Worm (Caenorhabditis elegans) whole organism, L2 larva: Measurements from ENCODE around the gene T10G3.3.
A peak's percentile ranks its signal among the peaks of the same experiment; 100 is the strongest.

ENCODE experiments used
- C34F6.9 ChIP-seq: fragments of 150-350 bp; optimal IDR thresholded peaks from 2 replicates; lab custom pipeline; 2014; ENCODE audit warnings: missing biosample characterization, missing genetic modification characterization
- F13H6.1 ChIP-seq: sonication (generic microtip); optimal IDR thresholded peaks from 2 replicates; lab custom pipeline; 2016; ENCODE audit warnings: missing genetic modification characterization, missing compliant biosample characterization
- Y55F3AM.14 ChIP-seq: fragments of 200-800 bp; sonication (Bioruptor generic); optimal IDR thresholded peaks from 2 replicates; lab custom pipeline; 2018; ENCODE audit warnings: mild to moderate bottlenecking, missing genetic modification characterization, missing compliant biosample characterization
- ZK546.5 ChIP-seq: sonication (generic microtip); optimal IDR thresholded peaks from 2 replicates; lab custom pipeline; 2017; ENCODE audit warnings: missing biosample characterization, missing genetic modification characterization
- alr-1 ChIP-seq: fragments of 150-350 bp; optimal IDR thresholded peaks from 2 replicates; lab custom pipeline; 2014; ENCODE audit warnings: missing biosample characterization, missing genetic modification characterization
- aly-2 ChIP-seq: fragments of 150-350 bp; optimal IDR thresholded peaks from 2 replicates; lab custom pipeline; 2014; ENCODE audit warnings: missing biosample characterization, missing genetic modification characterization
- ama-1 ChIP-seq: fragments of 150-350 bp; optimal IDR thresholded peaks from 2 replicates; lab custom pipeline; 2018; ENCODE audit warnings: inconsistent platforms
- blmp-1 ChIP-seq: sonication (generic microtip); optimal IDR thresholded peaks from 2 replicates; lab custom pipeline; 2017; ENCODE audit warnings: missing genetic modification characterization, mild to moderate bottlenecking, missing compliant biosample characterization, antibody characterized with exemption, moderate library complexity; ENCODE audit not compliant: insufficient read depth
- ceh-82 ChIP-seq: fragments of 150-350 bp; optimal IDR thresholded peaks from 2 replicates; lab custom pipeline; 2014; ENCODE audit warnings: missing biosample characterization, missing genetic modification characterization
- crh-2 ChIP-seq: sonication (generic microtip); optimal IDR thresholded peaks from 2 replicates; lab custom pipeline; 2017; ENCODE audit warnings: missing biosample characterization, missing genetic modification characterization
- dmd-4 ChIP-seq: sonication (generic microtip); optimal IDR thresholded peaks from 2 replicates; lab custom pipeline; 2017; ENCODE audit warnings: missing biosample characterization, missing genetic modification characterization
- egl-27 ChIP-seq: sonication (generic microtip); optimal IDR thresholded peaks from 3 replicates; lab custom pipeline; 2017; ENCODE audit warnings: missing biosample characterization, missing genetic modification reagents, missing genetic modification characterization
- elt-1 ChIP-seq: fragments of 150-350 bp; optimal IDR thresholded peaks from 2 replicates; lab custom pipeline; 2014; ENCODE audit warnings: missing biosample characterization, missing genetic modification characterization
- elt-3 ChIP-seq: sonication (generic microtip); optimal IDR thresholded peaks from 2 replicates; lab custom pipeline; 2017; ENCODE audit warnings: missing biosample characterization, missing genetic modification characterization
- fos-1 ChIP-seq: fragments of 150-350 bp; optimal IDR thresholded peaks from 2 replicates; lab custom pipeline; 2014; ENCODE audit warnings: missing biosample characterization, missing genetic modification characterization
- gmeb-1 ChIP-seq: fragments of 150-350 bp; optimal IDR thresholded peaks from 2 replicates; lab custom pipeline; 2014; ENCODE audit warnings: missing biosample characterization, missing genetic modification characterization
- lin-11 ChIP-seq: fragments of 150-350 bp; sonication (generic microtip); optimal IDR thresholded peaks from 2 replicates; lab custom pipeline; 2014; ENCODE audit warnings: missing biosample characterization, missing genetic modification characterization, inconsistent platforms, mixed read lengths
- lin-13 ChIP-seq: fragments of 150-350 bp; optimal IDR thresholded peaks from 2 replicates; lab custom pipeline; 2014; ENCODE audit warnings: missing biosample characterization, missing genetic modification reagents, missing genetic modification characterization
- lin-39 ChIP-seq: fragments of 150-350 bp; optimal IDR thresholded peaks from 2 replicates; lab custom pipeline; 2014; ENCODE audit warnings: missing biosample characterization, missing genetic modification reagents, missing genetic modification characterization
- lsy-2 ChIP-seq, 2 experiments: fragments of 150-350 bp in 1 of 2; sonication (generic microtip) in 1 of 2; optimal IDR thresholded peaks; 2 replicates each; lab custom pipeline; 2014 to 2017; ENCODE audit warnings: missing biosample characterization in 2 of 2, missing genetic modification characterization in 2 of 2
- mab-5 ChIP-seq: fragments of 150-350 bp; optimal IDR thresholded peaks from 2 replicates; lab custom pipeline; 2014; ENCODE audit warnings: missing biosample characterization, missing genetic modification characterization
- mdl-1 ChIP-seq, 2 experiments: fragments of 150-350 bp in 1 of 2; sonication (generic microtip) in 1 of 2; optimal IDR thresholded peaks; 2 replicates each; lab custom pipeline; 2017; ENCODE audit warnings: missing biosample characterization in 2 of 2, missing genetic modification characterization in 2 of 2
- nhr-10 ChIP-seq: sonication (generic microtip); optimal IDR thresholded peaks from 2 replicates; lab custom pipeline; 2017; ENCODE audit warnings: missing biosample characterization, missing genetic modification characterization
- nhr-12 ChIP-seq: fragments of 150-350 bp; optimal IDR thresholded peaks from 2 replicates; lab custom pipeline; 2014; ENCODE audit warnings: missing biosample characterization, missing genetic modification characterization
- nhr-129 ChIP-seq: fragments of 150-350 bp; optimal IDR thresholded peaks from 2 replicates; lab custom pipeline; 2014; ENCODE audit warnings: missing biosample characterization, missing genetic modification characterization
- nhr-21 ChIP-seq: fragments of 150-350 bp; optimal IDR thresholded peaks from 2 replicates; lab custom pipeline; 2014; ENCODE audit warnings: missing biosample characterization, missing genetic modification characterization
- nhr-237 ChIP-seq: fragments of 150-350 bp; optimal IDR thresholded peaks from 2 replicates; lab custom pipeline; 2014; ENCODE audit warnings: missing biosample characterization, missing genetic modification characterization
- nhr-25 ChIP-seq: fragments of 150-350 bp; sonication (generic microtip); optimal IDR thresholded peaks from 3 replicates; lab custom pipeline; 2014; ENCODE audit warnings: missing biosample characterization, missing genetic modification characterization
- nhr-6 ChIP-seq: fragments of 150-350 bp; optimal IDR thresholded peaks from 2 replicates; lab custom pipeline; 2014; ENCODE audit warnings: missing biosample characterization, missing genetic modification characterization
- peb-1 ChIP-seq: fragments of 150-350 bp; optimal IDR thresholded peaks from 2 replicates; lab custom pipeline; 2014; ENCODE audit warnings: missing biosample characterization, missing genetic modification characterization
- skn-1 ChIP-seq: sonication (generic microtip); optimal IDR thresholded peaks from 2 replicates; lab custom pipeline; 2017; ENCODE audit warnings: missing biosample characterization, missing genetic modification characterization
- sma-3 ChIP-seq: sonication (generic microtip); optimal IDR thresholded peaks from 2 replicates; lab custom pipeline; 2016; ENCODE audit warnings: missing genetic modification reagents, missing genetic modification characterization, missing compliant biosample characterization
- sma-9 ChIP-seq, 2 experiments: fragments of 150-350 bp in 1 of 2; sonication (generic microtip) in 1 of 2; optimal IDR thresholded peaks; 2 replicates each; lab custom pipeline; 2014 to 2016; ENCODE audit warnings: missing genetic modification characterization in 2 of 2, mild to moderate bottlenecking in 1 of 2, missing biosample characterization in 1 of 2, missing compliant biosample characterization in 1 of 2, missing genetic modification reagents in 1 of 2, moderate library complexity in 1 of 2
- snpc-4 ChIP-seq: fragments of 150-350 bp; optimal IDR thresholded peaks from 2 replicates; lab custom pipeline; 2014; ENCODE audit warnings: missing biosample characterization, missing genetic modification characterization
- unc-39 ChIP-seq: fragments of 150-350 bp; optimal IDR thresholded peaks from 2 replicates; lab custom pipeline; 2014; ENCODE audit warnings: missing biosample characterization, missing genetic modification characterization
- unc-55 ChIP-seq: fragments of 150-350 bp; sonication (generic microtip); optimal IDR thresholded peaks from 3 replicates; lab custom pipeline; 2014; ENCODE audit warnings: missing biosample characterization, missing genetic modification reagents, missing genetic modification characterization
- ztf-4 ChIP-seq: fragments of 150-350 bp; optimal IDR thresholded peaks from 2 replicates; lab custom pipeline; 2014; ENCODE audit warnings: missing biosample characterization, missing genetic modification characterization

T10G3.3 gene

ce11 chrV:13462974-13463373 is 27.0 kb downstream of the T10G3.3 start, which contains the start of gene frm-10:
frm-10 (plus strand) TSS chrV:13463207.
- TF ChIP-seq ceh-82 (tag; lab: Kevin White, UChicago) = no peak
- TF ChIP-seq unc-39 (tag; lab: Kevin White, UChicago) = no peak
- no peak for TF ChIP-seq elt-3 (tag; lab: Kevin White, UChicago)
- peak; percentile 68 for TF ChIP-seq gmeb-1 (tag; lab: Kevin White, UChicago)
- peak; percentile 27 for TF ChIP-seq nhr-25 (tag; lab: Kevin White, UChicago)
- TF ChIP-seq unc-55 = peak; percentile 80
- TF ChIP-seq snpc-4 (tag; lab: Kevin White, UChicago) = no peak
- TF ChIP-seq nhr-10 (tag; lab: Kevin White, UChicago) = peak; percentile 14
- peak; percentile 59 for TF ChIP-seq F13H6.1 (tag; lab: Kevin White, UChicago)
- peak; percentile 93 for TF ChIP-seq fos-1 (tag; lab: Kevin White, UChicago)
- no peak for TF ChIP-seq nhr-6
- peak; percentile 8 to 65 for TF ChIP-seq lsy-2 (tag; optimal IDR thresholded peaks at IDR 0.05; lab: Kevin White, UChicago)
- TF ChIP-seq nhr-129 (tag; lab: Kevin White, UChicago) = peak; percentile 84
- peak; percentile 23 for TF ChIP-seq lin-11 (tag; lab: Kevin White, UChicago)
- TF ChIP-seq skn-1 (tag; lab: Kevin White, UChicago) = peak; percentile 79
- TF ChIP-seq blmp-1 (tag; lab: Kevin White, UChicago) = no peak
- no peak for TF ChIP-seq nhr-237 (tag; lab: Kevin White, UChicago)
- TF ChIP-seq lin-13 (GFP tag; lab: Kevin White, UChicago) = peak; percentile 13
- TF ChIP-seq mdl-1 (tag; optimal IDR thresholded peaks at IDR 0.05; lab: Kevin White, UChicago) = peak; percentile 8 to 28
- TF ChIP-seq sma-9 (GFP tag; optimal IDR thresholded peaks at IDR 0.05; lab: Kevin White, UChicago) = peak; percentile 65
- no peak for TF ChIP-seq sma-9 (tag; optimal IDR thresholded peaks at IDR 0.05; lab: Kevin White, UChicago)
- TF ChIP-seq alr-1 (tag; lab: Kevin White, UChicago) = no peak
- no peak for TF ChIP-seq egl-27
- peak; percentile 81 for TF ChIP-seq crh-2 (tag; lab: Kevin White, UChicago)
- peak; percentile 25 for TF ChIP-seq ztf-4 (tag; lab: Kevin White, UChicago)
- TF ChIP-seq nhr-21 (tag; lab: Kevin White, UChicago) = no peak
- no peak for TF ChIP-seq lin-39 (tag; lab: Kevin White, UChicago)
- no peak for TF ChIP-seq elt-1 (tag; lab: Kevin White, UChicago)
- TF ChIP-seq sma-3 (GFP tag; lab: Kevin White, UChicago) = peak; percentile 59
- TF ChIP-seq peb-1 (tag; lab: Kevin White, UChicago) = no peak
- TF ChIP-seq ama-1 (lab: Kevin White, UChicago) = peak; percentile 61
- peak; percentile 82 for TF ChIP-seq C34F6.9 (tag; lab: Kevin White, UChicago)
- TF ChIP-seq Y55F3AM.14 (GFP tag; lab: Kevin White, UChicago) = no peak
- TF ChIP-seq mab-5 = no peak

- TF ChIP-seq nhr-6 (no peak), F13H6.1 (tag; lab: Kevin White, UChicago) (no peak), nhr-21 (tag; lab: Kevin White, UChicago) (no peak), nhr-129 (tag; lab: Kevin White, UChicago) (peak; percentile 50), ZK546.5 (tag; lab: Kevin White, UChicago) (no peak), gmeb-1 (tag; lab: Kevin White, UChicago) (no peak), nhr-12 (tag; lab: Kevin White, UChicago) (no peak), skn-1 (tag; lab: Kevin White, UChicago) (no peak), peb-1 (tag; lab: Kevin White, UChicago) (no peak), ztf-4 (tag; lab: Kevin White, UChicago) (no peak), dmd-4 (tag; lab: Kevin White, UChicago) (no peak), lsy-2 (tag; optimal IDR thresholded peaks at IDR 0.05; lab: Kevin White, UChicago) (peak in 1 of 2 experiments; percentile 33), ama-1 (lab: Kevin White, UChicago) (no peak), unc-55 (peak; percentile 37), C34F6.9 (tag; lab: Kevin White, UChicago) (peak; percentile 52)
These were observed 30.7 kb downstream of the T10G3.3 start, which contains the start of gene bath-39 for ce11 chrV:13459323-13459722. bath-39 (plus strand) TSS chrV:13459459.

ce11 chrV:13457858-13458257 is 32.1 kb downstream of the T10G3.3 start, which contains the start of gene F25H9.2:
F25H9.2 (plus strand) TSS chrV:13458083.
- TF ChIP-seq lin-13 (GFP tag; lab: Kevin White, UChicago) (no peak), C34F6.9 (tag; lab: Kevin White, UChicago) (peak; percentile 43), aly-2 (tag; lab: Kevin White, UChicago) (no peak), mab-5 (peak; percentile 0)
